Worm (Caenorhabditis elegans): ENCODE results near the gene ugt-52.

ce11 chrIV:831796-832486, 53.4 kb downstream of the ugt-52 start, which contains the start of the genes madf-1 and Y55F3BR.10:
- TF ChIP-seq sox-4 (tag; optimal IDR thresholded peaks at IDR 0.05) (no peak), syd-9 (tag; optimal IDR thresholded peaks at IDR 0.05) (no peak), pat-9 (tag; optimal IDR thresholded peaks at IDR 0.05) (no peak)
